Fruit fly (Drosophila melanogaster): ENCODE data around the gene CG12017.

DNA sequence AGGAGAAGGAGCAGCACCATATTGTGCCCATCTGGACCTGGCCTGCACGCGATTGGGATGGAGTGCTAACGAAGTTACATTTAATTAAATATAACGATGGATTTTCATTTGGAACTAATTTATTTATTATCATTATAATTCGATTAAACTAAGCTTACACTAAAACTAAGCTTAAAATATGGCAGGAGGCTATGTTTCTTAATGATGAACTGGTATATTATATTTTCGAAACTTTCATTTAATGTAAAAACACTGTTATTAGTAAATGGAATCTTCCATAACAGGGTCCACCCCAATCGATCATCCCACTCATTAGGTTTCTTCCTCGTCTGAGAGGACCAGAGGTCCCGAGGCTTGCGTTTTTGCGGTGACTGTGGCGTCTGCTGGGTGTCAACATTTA, 34.9 kb upstream of the CG12017 start:
- TF ChIP-seq pad (GFP tag; optimal IDR thresholded peaks at IDR 0.05), result no peak
- no peak for TF ChIP-seq tj (GFP tag; optimal IDR thresholded peaks at IDR 0.05)
- no peak for TF ChIP-seq CG33017 (tag; optimal IDR thresholded peaks at IDR 0.05)
- no peak for TF ChIP-seq kay (GFP tag; ENCODE audit: borderline replicate concordance)
- TF ChIP-seq CG14711 (tag; optimal IDR thresholded peaks at IDR 0.05), result no peak
- TF ChIP-seq bab1 (GFP tag; optimal IDR thresholded peaks at IDR 0.05), result no peak
- TF ChIP-seq Hr96 (GFP tag; optimal IDR thresholded peaks at IDR 0.05), result no peak
- TF ChIP-seq ovo (GFP tag; optimal IDR thresholded peaks at IDR 0.05), result no peak
- TF ChIP-seq CG11617 (GFP tag; optimal IDR thresholded peaks at IDR 0.05), result no peak
